Fruit fly (Drosophila melanogaster) whole organism, embryonic: Measurements from ENCODE around the gene Gyc88E.

Source experiments
- BEAF-32 ChIP-seq: fragments of 200-800 bp; sonication (Bioruptor generic); optimal IDR thresholded peaks from 3 replicates; lab custom pipeline; 2017; ENCODE audit warnings: missing biosample characterization, missing genetic modification characterization, mild to moderate bottlenecking, moderate library complexity, missing genetic modification reagents
- CG10654 ChIP-seq: fragments of 200-800 bp; sonication (Bioruptor generic); optimal IDR thresholded peaks from 2 replicates; lab custom pipeline; 2016; ENCODE audit warnings: missing biosample characterization, missing genetic modification characterization
- CG10979 ChIP-seq: fragments of 200-800 bp; sonication (Bioruptor generic); optimal IDR thresholded peaks from 2 replicates; lab custom pipeline; 2018; ENCODE audit warnings: missing biosample characterization, mild to moderate bottlenecking, missing genetic modification characterization, moderate library complexity
- CG14050 ChIP-seq: fragments of 200-800 bp; sonication (Bioruptor generic); IDR thresholded peaks from 3 replicates; pipeline ENCODE4 v1.3.6; 2022; ENCODE audit warnings: missing biosample characterization, missing genetic modification characterization
- CG14860 ChIP-seq: fragments of 200-800 bp; sonication (Bioruptor generic); IDR thresholded peaks from 3 replicates; pipeline ENCODE4 v1.3.6; 2022; ENCODE audit warnings: missing biosample characterization, missing genetic modification characterization; ENCODE audit not compliant: partially characterized antibody
- CG1647 ChIP-seq: fragments of 200-800 bp; sonication (Bioruptor generic); optimal IDR thresholded peaks from 3 replicates; lab custom pipeline; 2016; ENCODE audit warnings: missing biosample characterization, missing genetic modification characterization
- CG16779 ChIP-seq: fragments of 200-800 bp; sonication (Bioruptor generic); IDR thresholded peaks from 2 replicates; pipeline ENCODE4 v1.3.6; 2022; ENCODE audit warnings: missing biosample characterization, missing genetic modification characterization
- CG16863 ChIP-seq: fragments of 200-800 bp; sonication (Bioruptor generic); optimal IDR thresholded peaks from 3 replicates; lab custom pipeline; 2016; ENCODE audit warnings: missing biosample characterization, missing genetic modification characterization
- CG2116 ChIP-seq: fragments of 200-800 bp; sonication (Bioruptor generic); optimal IDR thresholded peaks from 3 replicates; lab custom pipeline; 2018; ENCODE audit warnings: missing biosample characterization, mild to moderate bottlenecking, missing genetic modification characterization
- CG30020 ChIP-seq: fragments of 200-800 bp; optimal IDR thresholded peaks from 2 replicates; lab custom pipeline; 2019; ENCODE audit warnings: missing biosample characterization, mild to moderate bottlenecking, missing genetic modification characterization, moderate library complexity
- CG31365 ChIP-seq: fragments of 200-800 bp; sonication (Bioruptor generic); optimal IDR thresholded peaks from 2 replicates; lab custom pipeline; 2018; ENCODE audit warnings: missing biosample characterization, mild to moderate bottlenecking, missing genetic modification characterization
- CG3407 ChIP-seq: fragments of 200-800 bp; sonication (Bioruptor generic); optimal IDR thresholded peaks from 2 replicates; lab custom pipeline; 2018; ENCODE audit warnings: missing biosample characterization, mild to moderate bottlenecking, missing genetic modification characterization
- CG34224 ChIP-seq: fragments of 200-800 bp; sonication (Bioruptor generic); IDR thresholded peaks from 3 replicates; pipeline ENCODE4 v1.3.6; 2022; ENCODE audit warnings: missing biosample characterization, missing genetic modification characterization; ENCODE audit not compliant: partially characterized antibody
- CG5245 ChIP-seq: fragments of 200-800 bp; sonication (Bioruptor generic); optimal IDR thresholded peaks from 3 replicates; lab custom pipeline; 2016; ENCODE audit warnings: missing biosample characterization, missing genetic modification characterization
- CG6175 ChIP-seq: fragments of 200-800 bp; sonication (Bioruptor generic); IDR thresholded peaks from 3 replicates; pipeline ENCODE4 v1.3.6; 2022; ENCODE audit warnings: missing biosample characterization, missing genetic modification characterization
- CG6272 ChIP-seq: fragments of 200-800 bp; sonication (Bioruptor generic); IDR thresholded peaks from 2 replicates; pipeline ENCODE4 v1.3.6; 2022; ENCODE audit warnings: missing biosample characterization, missing genetic modification characterization
- CG7556 ChIP-seq: fragments of 200-800 bp; sonication (Bioruptor generic); optimal IDR thresholded peaks from 2 replicates; lab custom pipeline; 2017; ENCODE audit warnings: missing biosample characterization, mild to moderate bottlenecking, missing genetic modification characterization
- CG8089 ChIP-seq: fragments of 200-800 bp; sonication (Bioruptor generic); optimal IDR thresholded peaks from 3 replicates; lab custom pipeline; 2016; ENCODE audit warnings: missing biosample characterization, missing genetic modification characterization
- CG8359 ChIP-seq: fragments of 200-800 bp; sonication (Bioruptor generic); optimal IDR thresholded peaks from 2 replicates; lab custom pipeline; 2017; ENCODE audit warnings: missing biosample characterization, mild to moderate bottlenecking, missing genetic modification characterization, borderline replicate concordance
- CG8765 ChIP-seq: fragments of 200-800 bp; sonication (Bioruptor generic); IDR thresholded peaks from 2 replicates; pipeline ENCODE4 v1.3.6; 2022; ENCODE audit warnings: missing biosample characterization, missing genetic modification characterization
- CG8944 ChIP-seq: fragments of 200-800 bp; sonication (Bioruptor generic); optimal IDR thresholded peaks from 3 replicates; lab custom pipeline; 2016; ENCODE audit warnings: missing biosample characterization, missing genetic modification characterization
- CG9797 ChIP-seq: fragments of 200-800 bp; sonication (Bioruptor generic); optimal IDR thresholded peaks from 3 replicates; lab custom pipeline; 2018; ENCODE audit warnings: missing biosample characterization, mild to moderate bottlenecking, missing genetic modification characterization
- CG9876 ChIP-seq: fragments of 200-800 bp; sonication (Bioruptor generic); optimal IDR thresholded peaks from 2 replicates; lab custom pipeline; 2016; ENCODE audit warnings: missing biosample characterization, missing genetic modification characterization
- CTCF ChIP-seq: fragments of 200-800 bp; sonication (Bioruptor generic); optimal IDR thresholded peaks from 2 replicates; lab custom pipeline; 2017; ENCODE audit warnings: missing biosample characterization, mild to moderate bottlenecking, missing genetic modification characterization, moderate library complexity
- Doc3 ChIP-seq: fragments of 200-800 bp; sonication (Bioruptor generic); IDR thresholded peaks from 3 replicates; pipeline ENCODE4 v1.3.6; 2022; ENCODE audit warnings: missing biosample characterization, missing genetic modification characterization; ENCODE audit not compliant: partially characterized antibody
- E2f1 ChIP-seq: fragments of 200-800 bp; sonication (Bioruptor generic); IDR thresholded peaks from 2 replicates; pipeline ENCODE4 v1.3.6; 2022; ENCODE audit warnings: missing biosample characterization, missing genetic modification characterization
- H15 ChIP-seq: fragments of 200-800 bp; sonication (Bioruptor generic); IDR thresholded peaks from 3 replicates; pipeline ENCODE4 v1.3.6; 2022; ENCODE audit warnings: missing biosample characterization, missing genetic modification characterization
- HmgD ChIP-seq: fragments of 200-800 bp; sonication (Bioruptor generic); optimal IDR thresholded peaks from 3 replicates; lab custom pipeline; 2016; ENCODE audit warnings: missing biosample characterization, missing genetic modification characterization
- Lhr ChIP-seq: fragments of 200-800 bp; sonication (Bioruptor generic); optimal IDR thresholded peaks from 3 replicates; lab custom pipeline; 2017; ENCODE audit warnings: mild to moderate bottlenecking, missing biosample characterization, missing genetic modification reagents, missing genetic modification characterization
- MTF-1 ChIP-seq: fragments of 200-800 bp; sonication (Bioruptor generic); optimal IDR thresholded peaks from 2 replicates; lab custom pipeline; 2018; ENCODE audit warnings: missing biosample characterization, mild to moderate bottlenecking, missing genetic modification characterization, borderline replicate concordance
- Max ChIP-seq: fragments of 200-800 bp; sonication (Bioruptor generic); optimal IDR thresholded peaks from 2 replicates; lab custom pipeline; 2016; ENCODE audit warnings: missing biosample characterization, mild to moderate bottlenecking, missing genetic modification characterization
- Mes4 ChIP-seq: fragments of 200-800 bp; sonication (Bioruptor generic); optimal IDR thresholded peaks from 2 replicates; lab custom pipeline; 2016; ENCODE audit warnings: missing biosample characterization, missing genetic modification characterization
- NK7.1 ChIP-seq: fragments of 200-800 bp; sonication (Bioruptor generic); optimal IDR thresholded peaks from 3 replicates; lab custom pipeline; 2016; ENCODE audit warnings: missing biosample characterization, missing genetic modification characterization
- PHDP ChIP-seq: fragments of 200-800 bp; sonication (Bioruptor generic); optimal IDR thresholded peaks from 3 replicates; lab custom pipeline; 2018; ENCODE audit warnings: missing biosample characterization, mild to moderate bottlenecking, missing genetic modification characterization, moderate library complexity
- Stat92E ChIP-seq, 3 experiments: fragments of >200 bp in 2 of 3; fragments of 200-800 bp in 1 of 3; sonication (Bioruptor generic) in 1 of 3; optimal IDR thresholded peaks; 2 replicates each; lab custom pipeline; 2017 to 2019; ENCODE audit warnings: missing biosample characterization in 3 of 3, missing genetic modification characterization in 3 of 3, mild to moderate bottlenecking in 1 of 3, moderate library complexity in 1 of 3
- Vsx1 ChIP-seq: fragments of 200-800 bp; sonication (Bioruptor generic); optimal IDR thresholded peaks from 2 replicates; lab custom pipeline; 2017; ENCODE audit warnings: missing biosample characterization, mild to moderate bottlenecking, missing genetic modification characterization, missing genetic modification reagents
- ase ChIP-seq: fragments of 200-800 bp; sonication (Bioruptor generic); IDR thresholded peaks from 3 replicates; pipeline ENCODE4 v1.3.6; 2022; ENCODE audit warnings: missing biosample characterization, missing genetic modification characterization
- ash1 ChIP-seq: fragments of 200-800 bp; sonication (Bioruptor generic); optimal IDR thresholded peaks from 2 replicates; lab custom pipeline; 2018; ENCODE audit warnings: missing biosample characterization, mild to moderate bottlenecking, missing genetic modification characterization
- gcm ChIP-seq: fragments of 200-800 bp; sonication (Bioruptor generic); optimal IDR thresholded peaks from 2 replicates; lab custom pipeline; 2019; ENCODE audit warnings: missing biosample characterization, mild to moderate bottlenecking, missing genetic modification characterization, moderate library complexity
- gcm2 ChIP-seq: fragments of 200-800 bp; sonication (Bioruptor generic); optimal IDR thresholded peaks from 2 replicates; lab custom pipeline; 2016; ENCODE audit warnings: missing biosample characterization, missing genetic modification characterization
- gfzf ChIP-seq: fragments of 200-800 bp; sonication (Bioruptor generic); optimal IDR thresholded peaks from 2 replicates; lab custom pipeline; 2016; ENCODE audit warnings: missing biosample characterization, mild to moderate bottlenecking, missing genetic modification characterization, moderate library complexity
- h ChIP-seq: fragments of >200 bp; optimal IDR thresholded peaks from 2 replicates; lab custom pipeline; 2017
- hkb ChIP-seq, 2 experiments: fragments of 200-800 bp in 1 of 2; fragments of >200 bp in 1 of 2; sonication (Bioruptor generic) in 1 of 2; IDR thresholded peaks in 1 of 2; optimal IDR thresholded peaks in 1 of 2; 2 replicates each; pipeline versions ENCODE4 v1.3.6 to Lab custom; 2017 to 2022; ENCODE audit warnings: missing biosample characterization in 1 of 2, missing genetic modification characterization in 1 of 2
- insv ChIP-seq, 2 experiments: fragments of 200-800 bp; sonication (Bioruptor generic); optimal IDR thresholded peaks; 3 replicates each; lab custom pipeline; 2016 to 2018; ENCODE audit warnings: missing biosample characterization in 2 of 2, missing genetic modification characterization in 2 of 2
- lmd ChIP-seq: fragments of 200-800 bp; sonication (Bioruptor generic); IDR thresholded peaks from 2 replicates; pipeline ENCODE4 v1.3.6; 2022; ENCODE audit warnings: missing biosample characterization, missing genetic modification characterization
- peb ChIP-seq: fragments of 200-800 bp; sonication (Bioruptor generic); IDR thresholded peaks from 2 replicates; pipeline ENCODE4 v1.3.6; 2022; ENCODE audit warnings: missing biosample characterization, missing genetic modification characterization
- so ChIP-seq: fragments of 200-800 bp; sonication (Bioruptor generic); IDR thresholded peaks from 3 replicates; pipeline ENCODE4 v1.3.6; 2022; ENCODE audit warnings: missing biosample characterization, missing genetic modification characterization
- unc-4 ChIP-seq: fragments of 200-800 bp; sonication (Bioruptor generic); IDR thresholded peaks from 2 replicates; pipeline ENCODE4 v1.3.6; 2022; ENCODE audit warnings: missing biosample characterization, missing genetic modification characterization; ENCODE audit not compliant: partially characterized antibody
- wek ChIP-seq: fragments of 200-800 bp; sonication (Bioruptor generic); optimal IDR thresholded peaks from 3 replicates; lab custom pipeline; 2018; ENCODE audit warnings: missing biosample characterization, mild to moderate bottlenecking, missing genetic modification characterization, moderate library complexity

Gene Gyc88E

dm6 chr3R:15218824-15219576 lies 68.8 kb downstream of the Gyc88E start, which contains the start of the genes SIDL and CG12241 (continued):
- no peak for TF ChIP-seq wek (GFP tag; lab: Kevin White, UChicago)
- TF ChIP-seq PHDP (tag; lab: Kevin White, UChicago), result peak; percentile 50
- TF ChIP-seq H15 (GFP tag; lab: Robert Waterston, UW), result peak; percentile 91
- TF ChIP-seq CG2116 (GFP tag; lab: Kevin White, UChicago), result peak; percentile 79
- peak; percentile 73 for TF ChIP-seq CG10979 (tag; lab: Kevin White, UChicago)
- TF ChIP-seq CG9797 (GFP tag; lab: Kevin White, UChicago), result peak; percentile 23
- TF ChIP-seq CG6175 (GFP tag; lab: Robert Waterston, UW), result peak; percentile 85
- peak; percentile 71 for TF ChIP-seq CG10654 (GFP tag; lab: Kevin White, UChicago)
- TF ChIP-seq CG14050 (GFP tag; lab: Robert Waterston, UW), result no peak
- peak; percentile 93 for TF ChIP-seq CG6272
- TF ChIP-seq CG16863 (GFP tag; lab: Kevin White, UChicago), result peak; percentile 52
- no peak for TF ChIP-seq hkb (optimal IDR thresholded peaks at IDR 0.05; lab: Kevin White, UChicago)
- peak; percentile 93 for TF ChIP-seq hkb (GFP tag; IDR thresholded peaks at IDR 0.05; lab: Robert Waterston, UW)
- TF ChIP-seq CG7556 (GFP tag; lab: Kevin White, UChicago), result peak; percentile 78
- TF ChIP-seq Mes4, result peak; percentile 22
- TF ChIP-seq Vsx1 (GFP tag; lab: Kevin White, UChicago), result peak; percentile 96
- peak; percentile 26 for TF ChIP-seq HmgD (GFP tag; lab: Kevin White, UChicago)
- TF ChIP-seq CG3407 (GFP tag; lab: Kevin White, UChicago), result peak; percentile 44
- TF ChIP-seq BEAF-32 (GFP tag; lab: Kevin White, UChicago), result peak; percentile 59
- 0 out of 3 replicates have a peak, but pooled peaks have one; percentile 22 for TF ChIP-seq CG14860 (GFP tag; lab: Robert Waterston, UW)
- peak; percentile 42 for TF ChIP-seq CG30020
- TF ChIP-seq h, result no peak
- peak; percentile 32 for TF ChIP-seq MTF-1 (GFP tag; lab: Kevin White, UChicago)
- TF ChIP-seq Max, result peak; percentile 84
- peak; percentile 15 for TF ChIP-seq gfzf
- TF ChIP-seq CG8944 (GFP tag; lab: Kevin White, UChicago), result peak; percentile 60
- TF ChIP-seq CG8765 (GFP tag; lab: Robert Waterston, UW), result peak; percentile 87; the same call in 1 of the 2 replicates
- no peak for TF ChIP-seq gcm2 (GFP tag; lab: Kevin White, UChicago)
- TF ChIP-seq CG8359, result no peak
- TF ChIP-seq peb (GFP tag; lab: Robert Waterston, UW), result peak; percentile 80
- no peak for TF ChIP-seq Doc3 (GFP tag; lab: Robert Waterston, UW)
- TF ChIP-seq CG9876 (GFP tag; lab: Kevin White, UChicago), result no peak
- TF ChIP-seq CTCF (GFP tag; lab: Kevin White, UChicago), result no peak
- TF ChIP-seq so (GFP tag; lab: Robert Waterston, UW), result no peak
- no peak for TF ChIP-seq Lhr (GFP tag; lab: Kevin White, UChicago)
- TF ChIP-seq CG8089 (GFP tag; lab: Kevin White, UChicago), result no peak
- peak; percentile 48 for TF ChIP-seq CG5245 (GFP tag; lab: Kevin White, UChicago)
- TF ChIP-seq CG31365, result peak; percentile 27
- no peak for TF ChIP-seq Stat92E (GFP tag; optimal IDR thresholded peaks at IDR 0.05; lab: Kevin White, UChicago)
- peak; percentile 94 for TF ChIP-seq E2f1 (GFP tag; lab: Robert Waterston, UW)
- TF ChIP-seq gcm, result peak; percentile 46
- peak; percentile 81 for TF ChIP-seq CG16779 (GFP tag; lab: Robert Waterston, UW)
- no peak for TF ChIP-seq insv (GFP tag; optimal IDR thresholded peaks at IDR 0.05; lab: Kevin White, UChicago)
- TF ChIP-seq ash1 (GFP tag; lab: Kevin White, UChicago), result no peak
- TF ChIP-seq lmd (GFP tag; lab: Robert Waterston, UW), result peak; percentile 93
- TF ChIP-seq unc-4, result 0 out of 2 replicates have a peak, but pooled peaks have one; percentile 44
- peak; percentile 91 for TF ChIP-seq ase
- peak; percentile 21; the same call in 1 of the 3 replicates for TF ChIP-seq CG34224 (GFP tag; lab: Robert Waterston, UW)
- TF ChIP-seq NK7.1 (GFP tag; lab: Kevin White, UChicago), result peak; percentile 73
- TF ChIP-seq CG1647, result peak; percentile 81
